Worm (Caenorhabditis elegans) whole organism, L1 larva: ENCODE measurements around the gene F09F7.5.

Experiments used
- fos-1 ChIP-seq: fragments of 150-350 bp; optimal IDR thresholded peaks from 2 replicates; lab custom pipeline; 2014; ENCODE audit warnings: missing biosample characterization, missing genetic modification characterization
- jun-1 ChIP-seq: fragments of 150-350 bp; optimal IDR thresholded peaks from 2 replicates; lab custom pipeline; 2014; ENCODE audit warnings: missing biosample characterization, missing genetic modification reagents, missing genetic modification characterization
- ztf-11 ChIP-seq, 2 experiments: sonication (generic microtip); optimal IDR thresholded peaks; 2 replicates each; lab custom pipeline; 2016 to 2017; ENCODE audit warnings: missing genetic modification characterization in 2 of 2, missing biosample characterization in 1 of 2, missing compliant biosample characterization in 1 of 2

- no peak for TF ChIP-seq ztf-11 (tag; optimal IDR thresholded peaks at IDR 0.05; lab: Kevin White, UChicago)
- TF ChIP-seq fos-1 (tag; lab: Kevin White, UChicago): no peak
- TF ChIP-seq jun-1 (tag; lab: Kevin White, UChicago): no peak
These were observed 18.9 kb downstream of the F09F7.5 start for ce11 chrIII:5565699-5566098.
